Fruit fly (Drosophila melanogaster) whole organism, pupa: ENCODE measurements around the gene Nasp.

Source experiments
- CG9948 ChIP-seq: fragments of 200-800 bp; sonication (Bioruptor generic); optimal IDR thresholded peaks from 2 replicates; lab custom pipeline; 2018; ENCODE audit warnings: missing biosample characterization, mild to moderate bottlenecking, missing genetic modification characterization, moderate library complexity
- Ets98B ChIP-seq: fragments of 200-800 bp; sonication (Bioruptor generic); IDR thresholded peaks from 2 replicates; pipeline ENCODE4 v1.3.6; 2022; ENCODE audit warnings: missing biosample characterization, missing genetic modification characterization
- gl ChIP-seq: fragments of 200-800 bp; sonication (Bioruptor generic); optimal IDR thresholded peaks from 2 replicates; lab custom pipeline; 2018; ENCODE audit warnings: missing biosample characterization, mild to moderate bottlenecking, missing genetic modification characterization

dm6 chr3R:8726632-8727031 lies 21.0 kb upstream of the Nasp start, which contains the start of gene CG8159:
- TF ChIP-seq Ets98B (GFP tag; lab: Robert Waterston, UW) (no peak), CG9948 (no peak), gl (no peak)
